Worm (Caenorhabditis elegans) whole organism, late embryonic: ENCODE data around the gene M70.3.
"Not testable (repeated sequence)": the region's sequence is repeated elsewhere in the genome, so short reads cannot be mapped to it uniquely, and the experiment has no call there.

ENCODE experiments used
- C08G9.2 ChIP-seq: sonication (generic microtip); optimal IDR thresholded peaks from 2 replicates; lab custom pipeline; 2016; ENCODE audit warnings: mild to moderate bottlenecking, missing genetic modification characterization, moderate library complexity, missing compliant biosample characterization
- ama-1 ChIP-seq: fragments of 150-350 bp; optimal IDR thresholded peaks from 2 replicates; lab custom pipeline; 2014
- ceh-6 ChIP-seq: fragments of 200-800 bp; sonication (Bioruptor generic); optimal IDR thresholded peaks from 2 replicates; lab custom pipeline; 2018; ENCODE audit warnings: mild to moderate bottlenecking, missing genetic modification characterization, missing compliant biosample characterization
- che-1 ChIP-seq: sonication (generic microtip); optimal IDR thresholded peaks from 2 replicates; lab custom pipeline; 2016; ENCODE audit warnings: mild to moderate bottlenecking, missing genetic modification characterization, missing compliant biosample characterization
- eyg-1 ChIP-seq: sonication (generic microtip); optimal IDR thresholded peaks from 2 replicates; lab custom pipeline; 2016; ENCODE audit warnings: missing genotype, missing genetic modification characterization, missing compliant biosample characterization
- gmeb-2 ChIP-seq: sonication (generic microtip); optimal IDR thresholded peaks from 2 replicates; lab custom pipeline; 2016; ENCODE audit warnings: missing genetic modification characterization, inconsistent platforms, missing compliant biosample characterization
- nfya-1 ChIP-seq: sonication (generic microtip); optimal IDR thresholded peaks from 2 replicates; lab custom pipeline; 2017; ENCODE audit warnings: missing genetic modification characterization, mild to moderate bottlenecking, missing compliant biosample characterization, antibody characterized with exemption, moderate library complexity
- nhr-11 ChIP-seq: fragments of 150-350 bp; optimal IDR thresholded peaks from 2 replicates; lab custom pipeline; 2014; ENCODE audit warnings: missing biosample characterization, missing genetic modification characterization
- unc-86 ChIP-seq: sonication (generic microtip); optimal IDR thresholded peaks from 2 replicates; lab custom pipeline; 2016; ENCODE audit warnings: missing genetic modification characterization, missing compliant biosample characterization

DNA sequence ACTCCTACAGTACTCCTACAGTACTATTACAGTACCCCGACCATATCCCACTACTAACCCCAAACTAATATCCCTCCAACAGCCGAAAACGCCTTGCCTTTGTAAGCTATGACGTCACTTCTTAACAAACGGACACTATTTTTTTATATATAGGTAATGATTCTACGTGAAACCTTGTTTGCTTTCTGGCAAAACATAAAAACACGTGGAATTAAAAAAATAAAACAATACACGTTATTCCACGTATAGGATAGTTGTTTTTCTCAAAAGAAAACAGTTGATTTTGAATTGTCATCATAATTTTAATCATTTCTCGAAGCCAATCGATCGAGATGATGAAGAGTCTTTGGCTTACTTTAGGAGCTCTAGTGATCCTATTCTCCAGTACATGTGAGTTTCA is 3.3 kb upstream of the M70.3 start, which contains the start of gene M70.1:
- not testable (repeated sequence) for TF ChIP-seq nfya-1 (tag; lab: Kevin White, UChicago); C08G9.2; ceh-6 (GFP tag; lab: Kevin White, UChicago); che-1 (tag; lab: Kevin White, UChicago); nhr-11; eyg-1 (tag; lab: Kevin White, UChicago); unc-86 (tag; lab: Kevin White, UChicago); gmeb-2; ama-1 (lab: Kevin White, UChicago)
